Fruit fly (Drosophila melanogaster) ovary, adult (tissue): ENCODE data around the gene LSm7.

Experiments
- CG17801 ChIP-seq: fragments of 200-800 bp; optimal IDR thresholded peaks from 2 replicates; lab custom pipeline; 2019; ENCODE audit warnings: missing biosample characterization, mild to moderate bottlenecking, missing genetic modification characterization, moderate library complexity; ENCODE audit not compliant: partially characterized antibody

The LSm7 gene

DNA sequence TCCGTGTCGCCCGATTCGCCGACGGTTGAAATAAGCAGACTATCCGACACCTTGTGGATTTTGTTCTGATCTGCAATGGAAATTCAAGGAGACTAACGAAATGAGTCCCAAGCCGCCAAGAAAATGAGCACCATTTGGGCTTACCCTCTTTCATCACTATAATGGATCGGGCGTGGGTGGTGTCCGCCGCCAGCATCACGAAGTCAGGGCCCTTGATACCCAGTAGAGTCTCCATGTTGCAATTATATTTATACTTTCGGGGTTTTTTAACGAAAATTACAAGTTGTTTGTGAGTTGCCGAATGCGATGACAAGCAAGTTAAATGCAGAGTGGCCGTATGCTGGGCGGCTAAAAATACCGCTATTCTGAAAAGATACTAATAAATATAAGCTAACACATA is 11.1 kb downstream of the LSm7 start, which contains the start of gene Prosbeta4:
TSS of gene Prosbeta4 (minus strand) at position 335 of the 400 bp plus-strand sequence.
- TF ChIP-seq CG17801 (GFP tag; lab: Kevin White, UChicago), result no peak

DNA sequence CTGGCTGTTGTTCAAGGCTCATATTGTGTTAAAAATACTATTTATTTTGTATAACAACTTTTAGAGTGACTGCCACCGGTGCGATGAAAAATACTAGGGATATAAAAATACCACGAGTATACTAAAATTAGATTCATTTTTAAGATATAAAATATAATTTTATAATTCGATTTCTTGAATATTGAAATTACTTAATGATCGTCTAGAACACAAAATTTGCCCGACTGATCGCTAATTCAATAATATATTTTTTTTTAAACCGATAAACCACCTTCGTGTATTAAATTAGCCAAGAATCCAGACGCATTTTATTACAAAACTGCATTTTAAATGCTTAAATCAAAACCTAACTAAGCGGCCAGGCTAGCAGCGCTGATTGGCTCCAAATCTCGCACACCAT is 12.0 kb downstream of the LSm7 start, which contains the start of gene CG17996:
TSS of gene CG17996 (minus strand) at position 101 of the 400 bp plus-strand sequence.
- TF ChIP-seq CG17801 (GFP tag; lab: Kevin White, UChicago), result no peak

- no peak for TF ChIP-seq CG17801 (GFP tag; lab: Kevin White, UChicago)
Measured at dm6 chr2L:16729556-16729955, 13.3 kb downstream of the LSm7 start, which contains the start of gene Tsen2. Gene Tsen2, plus strand, starts transcription at chr2L:16729777.

DNA sequence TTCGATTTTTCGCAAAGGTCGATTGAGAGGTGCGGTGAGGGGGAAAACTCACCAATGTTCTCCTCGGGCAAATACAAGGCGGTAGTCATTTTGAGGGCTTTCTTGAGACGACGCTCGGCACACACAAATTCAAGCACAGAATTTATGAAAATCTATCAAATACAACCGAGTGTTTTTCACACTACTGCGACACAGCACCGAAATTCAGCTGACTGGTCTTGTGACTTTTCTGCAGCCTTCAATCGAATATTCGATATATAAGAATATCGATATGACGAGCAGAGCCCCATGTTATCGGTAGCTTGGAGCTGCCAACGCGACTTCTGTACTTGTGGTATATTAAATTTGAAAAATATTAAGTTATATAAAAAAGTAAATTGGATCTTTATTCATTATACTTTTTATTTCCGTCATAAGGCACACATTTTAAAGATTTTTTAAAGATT is 15.3 kb downstream of the LSm7 start, which contains the start of gene VhaSFD:
TSS of gene VhaSFD (minus strand) at position 249 of the 446 bp plus-strand sequence.
- TF ChIP-seq CG17801 (GFP tag; lab: Kevin White, UChicago), result peak; percentile 44

dm6 chr2L:16722596-16722995 is 20.3 kb downstream of the LSm7 start:
- no peak for TF ChIP-seq CG17801 (GFP tag; lab: Kevin White, UChicago)

DNA sequence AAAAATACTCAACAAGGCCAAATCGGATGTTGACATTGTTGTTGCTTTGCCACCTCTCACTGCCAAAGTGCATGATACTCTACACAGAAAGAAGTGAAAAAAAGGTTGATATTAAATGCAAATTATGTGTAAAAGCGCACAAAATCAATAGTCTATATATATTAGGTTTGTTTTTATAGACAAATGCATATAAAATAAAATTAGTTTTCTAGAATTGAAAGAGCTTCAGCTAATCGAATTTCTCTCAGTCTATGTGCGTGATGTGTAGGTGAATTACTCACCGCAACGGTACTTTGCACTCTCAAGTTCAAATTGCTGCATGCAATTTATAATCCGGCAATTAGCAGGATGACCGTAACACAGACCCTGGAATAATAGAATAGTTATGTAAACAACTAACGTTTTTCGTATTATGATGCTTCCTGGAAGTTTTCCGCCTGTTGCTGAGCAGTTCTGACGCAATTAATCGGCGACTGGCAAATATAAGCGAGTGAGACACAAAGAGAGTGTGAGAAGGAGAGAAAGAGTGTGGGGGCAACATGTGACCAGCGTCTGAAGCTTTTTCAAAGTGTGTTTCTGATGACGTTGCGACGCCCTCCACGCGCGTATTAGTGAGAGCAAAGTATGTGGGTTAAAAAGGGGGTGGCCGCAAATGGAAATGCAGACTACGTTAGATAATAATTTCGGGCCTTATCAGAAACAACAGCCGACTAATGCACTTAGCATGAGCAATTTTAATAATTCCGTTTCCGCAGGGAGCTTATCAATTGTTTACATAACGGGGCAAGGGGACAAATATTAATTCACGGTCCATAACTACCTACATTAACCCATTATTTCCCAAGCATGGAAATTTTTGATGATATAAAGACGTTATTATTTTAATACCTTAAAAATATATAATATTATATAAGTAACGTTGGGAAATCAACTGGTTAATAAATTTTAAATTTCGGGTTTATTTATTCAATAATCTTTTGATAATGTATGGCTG is 21.9 kb downstream of the LSm7 start:
- peak; percentile 97 for TF ChIP-seq CG17801 (GFP tag; lab: Kevin White, UChicago)

DNA sequence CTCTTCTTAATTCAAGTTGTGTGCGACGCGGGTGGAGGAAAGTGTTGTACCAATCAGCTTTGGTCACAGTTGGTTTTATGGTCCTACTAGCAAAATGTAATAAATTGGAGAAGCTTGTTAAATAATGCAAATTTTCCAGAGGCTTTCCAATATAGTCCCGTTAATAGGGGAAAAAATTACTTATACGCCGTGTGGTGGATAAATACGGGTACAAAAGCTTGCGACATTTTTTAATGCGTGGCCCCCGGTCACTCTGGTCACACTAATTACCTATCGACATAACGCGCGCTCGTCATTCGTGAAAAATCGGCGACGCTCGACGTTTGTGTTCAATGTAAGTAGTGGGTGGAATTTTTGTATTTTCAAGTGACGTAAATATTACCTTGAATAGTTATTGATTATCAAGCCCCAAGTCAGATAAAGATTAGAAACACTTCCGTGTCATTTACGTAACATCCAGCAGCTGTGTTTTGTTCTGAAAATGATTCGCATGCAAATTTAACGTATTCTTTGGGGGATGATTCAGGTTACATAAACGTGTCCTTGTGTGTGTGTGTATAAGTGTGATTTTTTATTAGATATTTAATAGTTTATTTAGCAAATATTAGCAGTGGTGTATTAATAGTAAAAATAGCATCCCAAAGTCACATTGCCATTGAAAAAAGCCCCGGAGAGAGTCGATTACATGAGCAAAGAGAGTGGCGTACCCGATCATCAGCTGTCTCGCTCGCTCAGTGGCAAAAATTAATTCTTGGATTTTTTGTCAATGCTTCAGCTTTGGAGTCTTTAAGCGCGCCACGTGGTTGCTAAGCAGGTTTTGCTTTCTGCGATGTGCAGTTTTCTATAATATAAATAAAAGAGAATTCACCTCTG is 23.0 kb downstream of the LSm7 start, which contains the start of gene Cyt-c-p:
TSS of gene Cyt-c-p (plus strand) at position 290 of the 873 bp plus-strand sequence.
- TF ChIP-seq CG17801 (GFP tag; lab: Kevin White, UChicago), result peak; percentile 19

- TF ChIP-seq CG17801 (GFP tag; lab: Kevin White, UChicago), result no peak
Measured at dm6 chr2L:16718446-16719173, 24.3 kb downstream of the LSm7 start.

DNA sequence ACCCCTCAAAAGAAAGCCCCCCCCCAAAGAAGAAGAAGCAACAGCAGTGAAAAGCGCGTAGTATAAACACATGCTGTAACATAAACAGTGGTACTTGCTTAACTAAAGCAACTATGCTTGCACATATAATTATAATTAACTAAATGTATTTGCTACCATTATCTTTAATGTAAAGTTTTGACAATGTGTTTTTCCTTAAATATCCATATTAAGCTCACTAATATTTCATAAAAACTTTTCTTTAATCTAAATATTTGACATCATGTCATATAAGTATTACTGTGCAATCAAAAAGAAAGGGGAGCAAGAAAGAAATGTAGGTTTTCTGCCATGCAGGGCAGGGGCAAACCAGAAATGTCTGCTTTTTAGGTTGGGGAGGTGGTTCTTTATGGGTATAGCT is 26.1 kb downstream of the LSm7 start:
- no peak for TF ChIP-seq CG17801 (GFP tag; lab: Kevin White, UChicago)

- peak; percentile 90 for TF ChIP-seq CG17801 (GFP tag; lab: Kevin White, UChicago)
Measured at dm6 chr2L:16715841-16716701, 26.8 kb downstream of the LSm7 start, which contains the start of the genes Cyt-c-d and CG31808. Gene Cyt-c-d, plus strand, starts transcription at chr2L:16715891. Gene CG31808, minus strand, starts transcription at chr2L:16716195.

DNA sequence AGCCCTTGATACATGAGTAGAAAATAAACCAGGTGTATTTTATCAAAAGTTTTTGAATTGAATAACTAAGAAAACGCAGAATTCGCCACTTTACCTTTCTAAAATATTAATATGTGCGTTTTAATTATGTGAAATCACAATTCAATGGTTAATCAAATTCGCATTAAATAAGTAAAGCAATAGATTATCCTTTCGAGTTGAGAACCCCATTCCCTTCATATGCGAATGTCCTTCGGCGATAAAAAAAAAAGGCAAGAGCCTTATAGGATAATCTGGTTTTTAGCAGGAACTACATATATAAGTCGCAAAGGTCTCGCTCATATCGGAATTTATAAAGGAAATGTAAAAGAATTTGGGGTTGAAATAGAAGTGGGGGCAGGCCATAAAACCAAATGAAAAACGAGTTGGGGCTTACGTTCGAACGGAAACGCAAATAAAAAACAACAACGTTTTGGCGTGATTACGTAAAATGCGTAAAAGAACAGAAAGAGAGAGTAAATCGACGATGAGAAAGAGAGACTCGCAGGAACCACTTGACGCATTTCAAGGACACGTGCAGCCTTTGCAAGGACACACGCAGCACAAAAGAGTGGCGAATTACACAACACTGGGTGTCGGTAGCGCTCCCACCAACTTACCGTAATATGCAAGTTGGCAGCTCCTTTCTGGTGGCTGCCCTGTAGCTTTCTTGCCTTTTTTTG is 27.6 kb downstream of the LSm7 start:
- no peak for TF ChIP-seq CG17801 (GFP tag; lab: Kevin White, UChicago)

DNA sequence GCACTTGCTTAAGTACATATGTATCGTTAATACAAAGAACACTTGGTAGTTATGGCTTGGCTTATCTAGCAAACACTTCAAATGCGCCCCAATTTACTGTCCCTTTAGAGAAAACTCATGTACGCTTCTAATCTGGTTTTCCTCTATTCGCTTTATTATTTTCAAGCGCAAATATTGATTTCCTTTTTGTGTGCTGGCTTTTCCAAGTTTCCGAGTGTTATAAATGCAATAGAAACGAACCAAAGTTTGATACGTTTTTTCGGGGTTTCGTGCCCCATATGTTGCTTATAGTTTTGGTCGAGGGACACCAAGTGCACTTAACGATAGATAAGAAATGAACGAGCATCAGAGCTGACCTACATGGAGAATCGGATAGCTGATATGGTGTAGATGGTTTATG is 29.0 kb downstream of the LSm7 start:
- TF ChIP-seq CG17801 (GFP tag; lab: Kevin White, UChicago), result no peak
